Worm (Caenorhabditis elegans) whole organism, L4 larva: Measurements from ENCODE around the gene hex-5.

ENCODE experiments used
- D1046.2 ChIP-seq: fragments of 200-800 bp; sonication (Bioruptor generic); IDR thresholded peaks from 2 replicates; pipeline ENCODE4 v1.3.6; 2022; ENCODE audit warnings: missing genetic modification characterization, missing compliant biosample characterization
- F37D6.2 ChIP-seq: sonication (generic microtip); optimal IDR thresholded peaks from 2 replicates; lab custom pipeline; 2016; ENCODE audit warnings: mild to moderate bottlenecking, missing genetic modification characterization, missing compliant biosample characterization
- T26A8.4 ChIP-seq: fragments of 200-800 bp; sonication (Bioruptor generic); IDR thresholded peaks from 2 replicates; pipeline ENCODE4 v1.3.6; 2022; ENCODE audit warnings: missing genetic modification characterization, missing compliant biosample characterization
- Y48G9A.11 ChIP-seq: fragments of 200-800 bp; sonication (Bioruptor generic); IDR thresholded peaks from 2 replicates; pipeline ENCODE4 v1.3.6; 2022; ENCODE audit warnings: missing genetic modification reagents, missing genetic modification characterization, missing compliant biosample characterization
- Y75B8A.6 ChIP-seq: fragments of 200-800 bp; sonication (Bioruptor generic); IDR thresholded peaks from 2 replicates; pipeline ENCODE4 v1.3.6; 2022; ENCODE audit warnings: missing genetic modification reagents, missing genetic modification characterization, missing compliant biosample characterization
- aha-1 ChIP-seq: fragments of 150-350 bp; peaks from one replicate; lab custom pipeline; 2014; ENCODE audit warnings: missing biosample characterization, missing genetic modification characterization
- ceh-28 ChIP-seq: fragments of 150-350 bp; optimal IDR thresholded peaks from 2 replicates; lab custom pipeline; 2014; ENCODE audit warnings: missing biosample characterization, missing genetic modification reagents, missing genetic modification characterization
- ceh-44 ChIP-seq: fragments of 200-800 bp; sonication (Bioruptor generic); IDR thresholded peaks from 2 replicates; pipeline ENCODE4 v1.3.6; 2022; ENCODE audit warnings: missing genetic modification reagents, missing genetic modification characterization, missing compliant biosample characterization
- daf-8 ChIP-seq: fragments of 200-800 bp; sonication (Bioruptor generic); IDR thresholded peaks from 2 replicates; pipeline ENCODE4 v1.3.6; 2022; ENCODE audit warnings: missing genetic modification characterization, missing compliant biosample characterization
- fkh-10 ChIP-seq: fragments of 150-350 bp; optimal IDR thresholded peaks from 2 replicates; lab custom pipeline; 2014; ENCODE audit warnings: missing biosample characterization, missing genetic modification reagents, missing genetic modification characterization
- hlh-11 ChIP-seq: fragments of 200-800 bp; sonication (Bioruptor generic); optimal IDR thresholded peaks from 2 replicates; lab custom pipeline; 2018; ENCODE audit warnings: mild to moderate bottlenecking, missing genetic modification characterization, missing compliant biosample characterization
- jun-1 ChIP-seq: fragments of 150-350 bp; optimal IDR thresholded peaks from 2 replicates; lab custom pipeline; 2014; ENCODE audit warnings: missing biosample characterization, missing genetic modification reagents, missing genetic modification characterization
- lin-13 ChIP-seq: fragments of 150-350 bp; optimal IDR thresholded peaks from 2 replicates; lab custom pipeline; 2014; ENCODE audit warnings: missing biosample characterization, missing genetic modification reagents, missing genetic modification characterization
- lin-29 ChIP-seq: fragments of 200-800 bp; sonication (Bioruptor generic); IDR thresholded peaks from 2 replicates; pipeline ENCODE4 v1.3.6; 2022; ENCODE audit warnings: missing genetic modification reagents, missing genetic modification characterization, missing compliant biosample characterization
- mdl-1 ChIP-seq, 2 experiments: fragments of 150-350 bp in 1 of 2; sonication (generic microtip) in 1 of 2; optimal IDR thresholded peaks; 2 replicates each; lab custom pipeline; 2014 to 2017; ENCODE audit warnings: missing biosample characterization in 2 of 2, missing genetic modification characterization in 2 of 2
- mep-1 ChIP-seq: fragments of 150-350 bp; sonication (generic microtip); optimal IDR thresholded peaks from 3 replicates; lab custom pipeline; 2014; ENCODE audit warnings: missing biosample characterization, missing genetic modification characterization
- mxl-3 ChIP-seq: fragments of 200-800 bp; sonication (Bioruptor generic); optimal IDR thresholded peaks from 2 replicates; lab custom pipeline; 2018; ENCODE audit warnings: mild to moderate bottlenecking, missing genetic modification characterization, missing compliant biosample characterization
- nhr-10 ChIP-seq: fragments of 150-350 bp; optimal IDR thresholded peaks from 2 replicates; lab custom pipeline; 2014; ENCODE audit warnings: missing biosample characterization, missing genetic modification characterization
- nhr-237 ChIP-seq: sonication (generic microtip); optimal IDR thresholded peaks from 2 replicates; lab custom pipeline; 2017; ENCODE audit warnings: missing biosample characterization, missing genetic modification characterization
- nhr-25 ChIP-seq: sonication (generic microtip); optimal IDR thresholded peaks from 2 replicates; lab custom pipeline; 2017; ENCODE audit warnings: missing genetic modification characterization, mild to moderate bottlenecking, missing compliant biosample characterization, antibody characterized with exemption, moderate library complexity, borderline replicate concordance; ENCODE audit not compliant: insufficient read depth
- nhr-28 ChIP-seq: fragments of 150-350 bp; optimal IDR thresholded peaks from 2 replicates; lab custom pipeline; 2014; ENCODE audit warnings: missing biosample characterization, missing genetic modification characterization
- nhr-42 ChIP-seq: fragments of 200-800 bp; sonication (Bioruptor generic); IDR thresholded peaks from 2 replicates; pipeline ENCODE4 v1.3.6; 2022; ENCODE audit warnings: missing genetic modification characterization, missing compliant biosample characterization
- nhr-77 ChIP-seq: fragments of 150-350 bp; optimal IDR thresholded peaks from 2 replicates; lab custom pipeline; 2014; ENCODE audit warnings: missing biosample characterization, missing genetic modification characterization
- pha-4 ChIP-seq, 2 experiments: fragments of 150-350 bp in 1 of 2; fragments of 200-800 bp in 1 of 2; sonication (Bioruptor generic) in 1 of 2; IDR thresholded peaks in 1 of 2; optimal IDR thresholded peaks in 1 of 2; 2 replicates each; pipeline versions ENCODE4 v1.3.6 to Lab custom; 2014 to 2022; ENCODE audit warnings: missing genetic modification characterization in 2 of 2, missing genetic modification reagents in 2 of 2, missing biosample characterization in 1 of 2, missing compliant biosample characterization in 1 of 2
- set-16 ChIP-seq: fragments of 200-800 bp; sonication (Bioruptor generic); IDR thresholded peaks from 2 replicates; pipeline ENCODE4 v1.3.6; 2022; ENCODE audit warnings: missing genetic modification reagents, missing genetic modification characterization, missing compliant biosample characterization
- snpc-1.2 ChIP-seq: fragments of 200-800 bp; sonication (Bioruptor generic); IDR thresholded peaks from 2 replicates; pipeline ENCODE4 v1.3.6; 2022; ENCODE audit warnings: missing genetic modification reagents, missing genetic modification characterization, missing compliant biosample characterization
- snpc-4 ChIP-seq: fragments of 150-350 bp; optimal IDR thresholded peaks from 2 replicates; lab custom pipeline; 2014; ENCODE audit warnings: missing biosample characterization, missing genetic modification characterization
- tra-1 ChIP-seq: fragments of 200-800 bp; sonication (Bioruptor generic); IDR thresholded peaks from 2 replicates; pipeline ENCODE4 v1.3.6; 2022; ENCODE audit warnings: missing genetic modification reagents, missing genetic modification characterization, missing compliant biosample characterization
- unc-62 ChIP-seq, 3 experiments: fragments of 150-350 bp in 1 of 3; sonication (generic microtip); optimal IDR thresholded peaks in 2 of 3; peaks in 1 of 3; 1 replicate in 1 of 3; 2 replicates in 2 of 3; lab custom pipeline; 2014 to 2017; ENCODE audit warnings: missing biosample characterization in 3 of 3, missing genetic modification characterization in 3 of 3, missing genetic modification reagents in 3 of 3, missing genotype in 1 of 3
- zfp-2 ChIP-seq: sonication (generic microtip); optimal IDR thresholded peaks from 2 replicates; lab custom pipeline; 2016; ENCODE audit warnings: mild to moderate bottlenecking, missing genetic modification characterization, missing compliant biosample characterization

The hex-5 gene

DNA sequence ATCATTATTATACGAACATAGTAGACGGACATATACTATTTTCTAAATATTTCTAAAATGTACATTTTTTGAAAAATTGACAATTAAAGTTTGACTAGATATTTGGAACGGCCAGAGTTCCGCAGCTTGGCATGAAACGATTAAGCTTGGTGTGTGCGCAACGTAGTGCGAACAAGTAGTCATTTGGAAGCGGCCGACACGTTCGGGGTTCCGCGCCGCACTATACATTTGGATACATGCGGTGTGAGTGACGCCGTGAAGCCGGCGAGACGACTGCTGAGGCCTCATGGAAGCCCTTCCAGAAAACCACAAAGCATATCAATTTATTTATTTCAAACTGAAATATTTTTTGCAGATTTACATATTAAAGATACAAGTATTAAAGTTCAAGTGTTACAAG is 33.1 kb upstream of the hex-5 start:
- 0 out of 2 replicates have a peak, but pooled peaks have one; percentile 24 for TF ChIP-seq Y48G9A.11 (GFP tag; lab: Robert Waterston, UW)
- peak; percentile 75 for TF ChIP-seq snpc-4
- no peak for TF ChIP-seq lin-13
- peak; percentile 20; the same call in 1 of the 2 replicates for TF ChIP-seq pha-4 (GFP tag; IDR thresholded peaks at IDR 0.05; lab: Robert Waterston, UW)
- no peak for TF ChIP-seq pha-4 (tag; optimal IDR thresholded peaks at IDR 0.05; lab: Kevin White, UChicago)
- peak in 1 of 2 experiments; percentile 34 for TF ChIP-seq unc-62 (GFP tag; optimal IDR thresholded peaks at IDR 0.05 in 1 of 2; lab: Kevin White, UChicago)
- TF ChIP-seq unc-62 (tag; optimal IDR thresholded peaks at IDR 0.05; lab: Kevin White, UChicago) = no peak
- TF ChIP-seq nhr-77 (tag; lab: Kevin White, UChicago) = no peak
- peak; percentile 31; the same call in 1 of the 2 replicates for TF ChIP-seq nhr-42 (GFP tag; lab: Robert Waterston, UW)

DNA sequence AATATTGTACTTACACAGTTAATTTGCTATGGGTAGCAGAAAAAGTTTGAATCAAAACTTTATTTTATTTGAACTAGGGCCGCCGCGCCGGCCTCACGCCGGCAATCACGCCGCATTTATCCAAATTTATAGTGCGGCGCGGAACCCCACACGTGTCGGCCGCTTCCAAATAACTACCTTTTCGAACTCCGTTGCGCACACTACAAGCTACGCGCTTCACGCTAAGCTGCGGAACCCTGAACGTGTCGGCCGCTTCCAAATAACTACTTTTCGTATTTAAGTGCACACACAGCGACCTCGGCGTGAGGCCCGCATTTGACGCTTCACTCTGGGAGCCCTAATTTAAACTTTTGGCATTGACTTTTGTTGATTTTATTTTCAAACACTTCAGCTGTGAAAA is 26.4 kb upstream of the hex-5 start:
- no peak for TF ChIP-seq unc-62 (GFP tag; optimal IDR thresholded peaks at IDR 0.05 in 1 of 2; lab: Kevin White, UChicago)
- no peak for TF ChIP-seq unc-62 (tag; optimal IDR thresholded peaks at IDR 0.05; lab: Kevin White, UChicago)
- no peak for TF ChIP-seq hlh-11 (tag; lab: Kevin White, UChicago)
- TF ChIP-seq T26A8.4 (GFP tag; lab: Robert Waterston, UW) = no peak
- TF ChIP-seq tra-1 (GFP tag; lab: Robert Waterston, UW) = no peak
- TF ChIP-seq set-16 (GFP tag; lab: Robert Waterston, UW) = peak; percentile 25; the same call in 1 of the 2 replicates
- TF ChIP-seq mep-1 (tag; lab: Kevin White, UChicago) = no peak
- TF ChIP-seq snpc-1.2 (GFP tag; lab: Robert Waterston, UW) = no peak
- TF ChIP-seq mxl-3 (GFP tag; lab: Kevin White, UChicago) = no peak

DNA sequence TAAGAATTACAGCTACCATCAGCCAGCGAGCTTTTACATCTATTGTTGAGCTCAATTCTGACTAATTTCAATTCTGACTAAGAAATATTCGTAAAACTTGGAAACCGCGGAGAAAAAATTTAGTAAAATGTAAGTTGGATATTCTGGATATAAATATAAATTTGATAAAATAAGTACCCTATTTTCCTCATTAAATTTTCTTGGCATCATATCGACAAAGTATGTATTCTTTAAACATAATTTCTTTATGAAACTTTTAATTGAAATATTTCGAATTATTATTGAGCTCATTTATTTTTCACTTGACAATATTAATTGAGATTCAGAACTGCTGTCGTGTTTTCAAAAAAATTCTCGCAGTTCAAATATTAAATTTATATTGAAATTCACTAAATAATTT is 24.5 kb upstream of the hex-5 start:
- peak in 1 of 2 experiments; percentile 92 for TF ChIP-seq unc-62 (GFP tag; optimal IDR thresholded peaks at IDR 0.05 in 1 of 2; lab: Kevin White, UChicago)
- no peak for TF ChIP-seq unc-62 (tag; optimal IDR thresholded peaks at IDR 0.05; lab: Kevin White, UChicago)
- no peak for TF ChIP-seq nhr-237
- TF ChIP-seq, all 104 proteins: peak for 1

DNA sequence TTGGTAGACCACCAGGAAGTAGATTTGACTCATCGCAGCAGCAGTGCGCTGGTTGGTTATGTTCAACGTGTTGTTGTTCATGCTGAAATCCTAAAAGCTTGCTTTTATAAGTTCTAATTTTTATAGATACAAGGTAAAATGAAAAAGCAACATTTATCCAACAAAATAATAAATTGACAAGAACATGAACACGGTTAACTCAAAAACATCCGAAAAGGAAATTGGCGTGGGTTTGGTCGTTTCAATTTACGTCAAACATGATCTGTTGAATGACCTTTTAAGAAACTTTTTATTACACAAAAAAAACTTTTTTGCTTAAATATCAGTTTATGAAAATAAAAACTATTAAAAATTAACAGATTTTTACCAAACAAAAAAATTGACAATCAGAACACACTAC is 23.8 kb upstream of the hex-5 start, which contains the start of gene ntr-2:
Gene ntr-2 (minus strand): TSS at position 101 of the 400 bp plus-strand sequence.
- no peak for TF ChIP-seq mdl-1 (tag; optimal IDR thresholded peaks at IDR 0.05; lab: Kevin White, UChicago)
- TF ChIP-seq set-16 (GFP tag; lab: Robert Waterston, UW) = no peak
- TF ChIP-seq Y75B8A.6 = no peak
- no peak for TF ChIP-seq fkh-10 (GFP tag; lab: Kevin White, UChicago)
- TF ChIP-seq nhr-10 (tag; lab: Kevin White, UChicago) = no peak
- no peak for TF ChIP-seq nhr-25 (tag; lab: Kevin White, UChicago)
- no peak for TF ChIP-seq D1046.2 (GFP tag; lab: Robert Waterston, UW)
- no peak for TF ChIP-seq F37D6.2 (tag; lab: Kevin White, UChicago)
- TF ChIP-seq ceh-44 (GFP tag; lab: Robert Waterston, UW) = no peak
- TF ChIP-seq pha-4 (GFP tag; IDR thresholded peaks at IDR 0.05; lab: Robert Waterston, UW) = no peak
- TF ChIP-seq pha-4 (tag; optimal IDR thresholded peaks at IDR 0.05; lab: Kevin White, UChicago) = no peak
- no peak for TF ChIP-seq nhr-42 (GFP tag; lab: Robert Waterston, UW)
- TF ChIP-seq jun-1 (tag; lab: Kevin White, UChicago) = no peak
- no peak for TF ChIP-seq lin-29 (GFP tag; lab: Robert Waterston, UW)
- TF ChIP-seq nhr-28 = no peak
- no peak for TF ChIP-seq snpc-1.2 (GFP tag; lab: Robert Waterston, UW)
- no peak for TF ChIP-seq lin-13
- TF ChIP-seq daf-8 (GFP tag; lab: Robert Waterston, UW) = no peak
- TF ChIP-seq zfp-2 (tag; lab: Kevin White, UChicago) = no peak
- no peak for TF ChIP-seq ceh-28
- TF ChIP-seq, all 104 proteins: peak for 0

DNA sequence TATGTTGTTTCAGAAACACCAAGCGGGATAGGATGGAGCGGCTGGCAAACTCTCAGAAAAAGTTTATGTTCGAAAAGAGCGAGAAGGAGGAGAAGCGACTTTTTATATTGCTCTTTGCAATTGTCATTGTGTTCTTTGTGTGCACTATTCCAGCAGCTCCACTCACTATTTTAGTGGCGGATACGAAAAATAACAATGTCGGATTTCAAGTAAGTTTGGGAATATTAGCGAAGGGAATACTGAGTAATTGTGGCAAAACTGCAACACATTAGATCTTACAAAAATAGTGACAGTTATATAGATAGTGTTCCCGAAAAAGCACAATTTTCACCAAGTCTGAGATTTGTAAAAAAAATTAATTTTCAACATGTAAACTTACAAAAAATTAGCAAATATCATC is 17.7 kb upstream of the hex-5 start:
- TF ChIP-seq hlh-11 (tag; lab: Kevin White, UChicago) (no peak), aha-1 (tag; lab: Kevin White, UChicago) (peak; percentile 90)
